Worm (Caenorhabditis elegans) whole organism, L4/young adult: ENCODE measurements around the gene C54C6.7.

Experiments
- W03F9.2 ChIP-seq: fragments of 150-350 bp; optimal IDR thresholded peaks from 2 replicates; lab custom pipeline; 2014; ENCODE audit warnings: missing biosample characterization, missing genetic modification characterization
- dao-5 ChIP-seq: sonication (generic microtip); optimal IDR thresholded peaks from 2 replicates; lab custom pipeline; 2016; ENCODE audit warnings: missing genotype, missing genetic modification characterization, moderate library complexity, missing compliant biosample characterization
- him-1 ChIP-seq: sonication (generic microtip); optimal IDR thresholded peaks from 2 replicates; lab custom pipeline; 2016; ENCODE audit warnings: missing genotype, missing genetic modification reagents, missing genetic modification characterization, missing compliant biosample characterization

Gene C54C6.7

ce11 chrIII:3546323-3546722 lies at the start of gene C54C6.7:
TSS of gene C54C6.7 (minus strand) at chrIII:3546423.
- TF ChIP-seq dao-5 (tag; lab: Kevin White, UChicago): no peak
- TF ChIP-seq W03F9.2 (tag; lab: Kevin White, UChicago): no peak
- TF ChIP-seq him-1: no peak

ce11 chrIII:3594681-3595080 lies 48.5 kb upstream of the C54C6.7 start:
- no peak for TF ChIP-seq dao-5 (tag; lab: Kevin White, UChicago)
- no peak for TF ChIP-seq W03F9.2 (tag; lab: Kevin White, UChicago)

- TF ChIP-seq him-1: no peak
- no peak for TF ChIP-seq W03F9.2 (tag; lab: Kevin White, UChicago)
- no peak for TF ChIP-seq dao-5 (tag; lab: Kevin White, UChicago)
These were observed 44.1 kb upstream of the C54C6.7 start, which contains the start of gene ptp-1 for ce11 chrIII:3590365-3590764. TSS of gene ptp-1 (plus strand) at chrIII:3590722.

ce11 chrIII:3588183-3588582 lies 42.0 kb upstream of the C54C6.7 start:
- TF ChIP-seq W03F9.2 (tag; lab: Kevin White, UChicago) (no peak), dao-5 (tag; lab: Kevin White, UChicago) (no peak), him-1 (no peak)

- TF ChIP-seq dao-5 (tag; lab: Kevin White, UChicago) (no peak), W03F9.2 (tag; lab: Kevin White, UChicago) (no peak), him-1 (no peak)
These were observed 37.1 kb upstream of the C54C6.7 start for ce11 chrIII:3583341-3583740.

- TF ChIP-seq him-1 (no peak), dao-5 (tag; lab: Kevin White, UChicago) (no peak), W03F9.2 (tag; lab: Kevin White, UChicago) (no peak)
These were observed 35.4 kb upstream of the C54C6.7 start, which contains the start of gene C48D5.3 for ce11 chrIII:3581636-3582035. TSS of gene C48D5.3 (minus strand) at chrIII:3581736.

- TF ChIP-seq W03F9.2 (tag; lab: Kevin White, UChicago) (no peak), him-1 (no peak), dao-5 (tag; lab: Kevin White, UChicago) (no peak)
These were observed 27.1 kb upstream of the C54C6.7 start, which contains the start of gene nhr-6 for ce11 chrIII:3573281-3573680. TSS of gene nhr-6 (plus strand) at chrIII:3573581.

- no peak for TF ChIP-seq dao-5 (tag; lab: Kevin White, UChicago)
These were observed 25.2 kb upstream of the C54C6.7 start for ce11 chrIII:3571371-3571902.

ce11 chrIII:3569763-3570162 lies 23.5 kb upstream of the C54C6.7 start:
- TF ChIP-seq dao-5 (tag; lab: Kevin White, UChicago) (no peak), him-1 (no peak), W03F9.2 (tag; lab: Kevin White, UChicago) (no peak)

ce11 chrIII:3566785-3567184 lies 20.6 kb upstream of the C54C6.7 start:
- TF ChIP-seq dao-5 (tag; lab: Kevin White, UChicago) (no peak), W03F9.2 (tag; lab: Kevin White, UChicago) (no peak), him-1 (no peak)

- TF ChIP-seq dao-5 (tag; lab: Kevin White, UChicago) (no peak), him-1 (no peak), W03F9.2 (tag; lab: Kevin White, UChicago) (no peak)
These were observed 18.6 kb upstream of the C54C6.7 start for ce11 chrIII:3564762-3565359.

ce11 chrIII:3562276-3562675 lies 16.1 kb upstream of the C54C6.7 start:
- TF ChIP-seq him-1 (no peak), W03F9.2 (tag; lab: Kevin White, UChicago) (no peak), dao-5 (tag; lab: Kevin White, UChicago) (no peak)

- TF ChIP-seq W03F9.2 (tag; lab: Kevin White, UChicago): no peak
- TF ChIP-seq him-1: no peak
- no peak for TF ChIP-seq dao-5 (tag; lab: Kevin White, UChicago)
These were observed 14.0 kb upstream of the C54C6.7 start for ce11 chrIII:3560235-3560634.

ce11 chrIII:3553349-3553748 lies 7.1 kb upstream of the C54C6.7 start, which contains the start of gene C54C6.4:
TSS of gene C54C6.4 (plus strand) at chrIII:3553649.
- no peak for TF ChIP-seq dao-5 (tag; lab: Kevin White, UChicago)
- no peak for TF ChIP-seq him-1
- no peak for TF ChIP-seq W03F9.2 (tag; lab: Kevin White, UChicago)

ce11 chrIII:3550364-3550763 lies 4.1 kb upstream of the C54C6.7 start:
- TF ChIP-seq W03F9.2 (tag; lab: Kevin White, UChicago): no peak
- TF ChIP-seq dao-5 (tag; lab: Kevin White, UChicago): no peak
- no peak for TF ChIP-seq him-1
